Fruit fly (Drosophila melanogaster) Kc167 (cell line): Measurements from ENCODE around the gene Pgant6.

Experiments
- Myc ChIP-seq: fragments of >200 bp; optimal IDR thresholded peaks from 2 replicates; lab custom pipeline; 2017; ENCODE audit warnings: missing external identifiers
- Sin3A ChIP-seq: fragments of >200 bp; optimal IDR thresholded peaks from 2 replicates; lab custom pipeline; 2018; ENCODE audit warnings: missing external identifiers
- h ChIP-seq: fragments of >200 bp; optimal IDR thresholded peaks from 3 replicates; lab custom pipeline; 2018; ENCODE audit warnings: missing external identifiers
- insv ChIP-seq: fragments of >200 bp; optimal IDR thresholded peaks from 3 replicates; lab custom pipeline; 2018; ENCODE audit warnings: missing external identifiers
- psq ChIP-seq: fragments of >200 bp; optimal IDR thresholded peaks from 2 replicates; lab custom pipeline; 2017; ENCODE audit warnings: missing external identifiers
- ttk ChIP-seq: sonication (Bioruptor generic); optimal IDR thresholded peaks from 2 replicates; lab custom pipeline; 2017; ENCODE audit warnings: missing external identifiers

- TF ChIP-seq psq (lab: Kevin White, UChicago) (no peak), h (lab: Kevin White, UChicago) (no peak), Sin3A (lab: Kevin White, UChicago) (no peak), ttk (lab: Kevin White, UChicago) (no peak), Myc (lab: Kevin White, UChicago) (no peak), insv (lab: Kevin White, UChicago) (no peak)
These were observed 35.8 kb downstream of the Pgant6 start for dm6 chr3L:2817872-2818271.
